Fruit fly (Drosophila melanogaster) whole organism, embryonic: Measurements from ENCODE around the gene Ugt35A1.

Experiments used
- Asciz ChIP-seq: fragments of 200-800 bp; sonication (Bioruptor generic); optimal IDR thresholded peaks from 2 replicates; lab custom pipeline; 2017; ENCODE audit warnings: missing biosample characterization, mild to moderate bottlenecking, missing genetic modification characterization, missing genetic modification reagents
- Bgb ChIP-seq: fragments of 200-800 bp; sonication (Bioruptor generic); IDR thresholded peaks from 2 replicates; pipeline ENCODE4 v1.3.6; 2022; ENCODE audit warnings: missing biosample characterization, missing genetic modification characterization; ENCODE audit not compliant: partially characterized antibody
- Blimp-1 ChIP-seq: fragments of 200-800 bp; sonication (Bioruptor generic); optimal IDR thresholded peaks from 3 replicates; lab custom pipeline; 2018; ENCODE audit warnings: missing biosample characterization, missing genetic modification characterization, mild to moderate bottlenecking, moderate library complexity, missing genetic modification reagents
- CG10543 ChIP-seq: fragments of 200-800 bp; sonication (Bioruptor generic); optimal IDR thresholded peaks from 3 replicates; lab custom pipeline; 2017; ENCODE audit warnings: missing biosample characterization, mild to moderate bottlenecking, missing genetic modification characterization, moderate library complexity
- CG12071 ChIP-seq: fragments of 200-800 bp; sonication (Bioruptor generic); optimal IDR thresholded peaks from 3 replicates; lab custom pipeline; 2018; ENCODE audit warnings: missing biosample characterization, mild to moderate bottlenecking, missing genetic modification characterization
- CG13775 ChIP-seq: fragments of 200-800 bp; sonication (Bioruptor generic); optimal IDR thresholded peaks from 3 replicates; lab custom pipeline; 2017; ENCODE audit warnings: missing biosample characterization, mild to moderate bottlenecking, missing genetic modification characterization
- CG13894 ChIP-seq: fragments of 200-800 bp; sonication (Bioruptor generic); optimal IDR thresholded peaks from 3 replicates; lab custom pipeline; 2018; ENCODE audit warnings: missing biosample characterization, mild to moderate bottlenecking, missing genetic modification characterization, moderate library complexity
- CG18599 ChIP-seq: fragments of 200-800 bp; sonication (Bioruptor generic); optimal IDR thresholded peaks from 3 replicates; lab custom pipeline; 2017; ENCODE audit warnings: missing biosample characterization, missing genetic modification characterization, mild to moderate bottlenecking, moderate library complexity, missing genetic modification reagents
- CG2120 ChIP-seq: fragments of 200-800 bp; sonication (Bioruptor generic); optimal IDR thresholded peaks from 3 replicates; lab custom pipeline; 2016; ENCODE audit warnings: missing biosample characterization, missing genetic modification characterization
- CG2199 ChIP-seq: fragments of 200-800 bp; sonication (Bioruptor generic); IDR thresholded peaks from 3 replicates; pipeline ENCODE4 v1.3.6; 2022; ENCODE audit warnings: missing biosample characterization, missing genetic modification characterization
- CG32532 ChIP-seq: fragments of 200-800 bp; sonication (Bioruptor generic); IDR thresholded peaks from 2 replicates; pipeline ENCODE4 v1.3.6; 2022; ENCODE audit warnings: missing biosample characterization, missing genetic modification characterization
- CG5180 ChIP-seq: fragments of 200-800 bp; sonication (Bioruptor generic); optimal IDR thresholded peaks from 3 replicates; lab custom pipeline; 2017; ENCODE audit warnings: missing biosample characterization, missing genetic modification characterization, mild to moderate bottlenecking, moderate library complexity, missing genetic modification reagents
- CG6689 ChIP-seq: fragments of 200-800 bp; sonication (Bioruptor generic); IDR thresholded peaks from 2 replicates; pipeline ENCODE4 v1.3.6; 2022; ENCODE audit warnings: missing biosample characterization, missing genetic modification characterization
- CG7839 ChIP-seq: fragments of 200-800 bp; sonication (Bioruptor generic); optimal IDR thresholded peaks from 3 replicates; lab custom pipeline; 2018; ENCODE audit warnings: missing biosample characterization, mild to moderate bottlenecking, missing genetic modification characterization, moderate library complexity
- CG8281 ChIP-seq: fragments of 200-800 bp; sonication (Bioruptor generic); optimal IDR thresholded peaks from 2 replicates; lab custom pipeline; 2018; ENCODE audit warnings: missing biosample characterization, mild to moderate bottlenecking, missing genetic modification characterization, moderate library complexity
- CG9797 ChIP-seq: fragments of 200-800 bp; sonication (Bioruptor generic); optimal IDR thresholded peaks from 3 replicates; lab custom pipeline; 2018; ENCODE audit warnings: missing biosample characterization, mild to moderate bottlenecking, missing genetic modification characterization
- Dad ChIP-seq: fragments of 200-800 bp; sonication (Bioruptor generic); optimal IDR thresholded peaks from 3 replicates; lab custom pipeline; 2016; ENCODE audit warnings: missing biosample characterization, missing genetic modification characterization
- Deaf1 ChIP-seq: fragments of 200-800 bp; optimal IDR thresholded peaks from 3 replicates; lab custom pipeline; 2019; ENCODE audit warnings: missing biosample characterization, mild to moderate bottlenecking, missing genetic modification characterization, moderate library complexity
- Dip3 ChIP-seq: fragments of 200-800 bp; sonication (Bioruptor generic); optimal IDR thresholded peaks from 3 replicates; lab custom pipeline; 2016; ENCODE audit warnings: missing biosample characterization, missing genetic modification characterization
- Ets65A ChIP-seq: fragments of 200-800 bp; sonication (Bioruptor generic); peaks from one replicate; lab custom pipeline; 2016; ENCODE audit warnings: missing biosample characterization, missing genetic modification characterization
- HLH4C ChIP-seq: fragments of 200-800 bp; sonication (Bioruptor generic); IDR thresholded peaks from 3 replicates; pipeline ENCODE4 v1.3.6; 2022; ENCODE audit warnings: missing biosample characterization, missing genetic modification characterization; ENCODE audit not compliant: partially characterized antibody
- Hey ChIP-seq: fragments of 200-800 bp; sonication (Bioruptor generic); optimal IDR thresholded peaks from 3 replicates; lab custom pipeline; 2018; ENCODE audit warnings: missing biosample characterization, mild to moderate bottlenecking, missing genetic modification characterization
- HmgD ChIP-seq: fragments of 200-800 bp; sonication (Bioruptor generic); optimal IDR thresholded peaks from 3 replicates; lab custom pipeline; 2016; ENCODE audit warnings: missing biosample characterization, missing genetic modification characterization
- HmgZ ChIP-seq: fragments of 200-800 bp; sonication (Bioruptor generic); optimal IDR thresholded peaks from 2 replicates; lab custom pipeline; 2018; ENCODE audit warnings: missing biosample characterization, mild to moderate bottlenecking, missing genetic modification characterization
- Hmr ChIP-seq: fragments of 200-800 bp; sonication (Bioruptor generic); optimal IDR thresholded peaks from 3 replicates; lab custom pipeline; 2017; ENCODE audit warnings: mild to moderate bottlenecking, missing biosample characterization, missing genetic modification reagents, missing genetic modification characterization
- Med ChIP-seq: fragments of 200-800 bp; sonication (Bioruptor generic); peaks from one replicate; lab custom pipeline; 2016; ENCODE audit warnings: missing biosample characterization, missing genetic modification characterization, mild to moderate bottlenecking, inconsistent platforms, moderate library complexity
- NFAT ChIP-seq: fragments of 200-800 bp; sonication (Bioruptor generic); IDR thresholded peaks from 2 replicates; pipeline ENCODE4 v1.3.6; 2022; ENCODE audit warnings: missing biosample characterization, missing genetic modification characterization
- Nf-YC ChIP-seq: fragments of 200-800 bp; optimal IDR thresholded peaks from 3 replicates; lab custom pipeline; 2019; ENCODE audit warnings: missing biosample characterization, mild to moderate bottlenecking, missing genetic modification characterization, moderate library complexity
- Pdp1 ChIP-seq, 2 experiments: fragments of 200-800 bp; sonication (Bioruptor generic); optimal IDR thresholded peaks; 3 replicates each; lab custom pipeline; 2016; ENCODE audit warnings: missing biosample characterization in 2 of 2, missing genetic modification characterization in 2 of 2, mild to moderate bottlenecking in 1 of 2, moderate library complexity in 1 of 2
- Trl ChIP-seq, 3 experiments: fragments of >200 bp in 2 of 3; fragments of 200-800 bp in 1 of 3; sonication (Bioruptor generic) in 1 of 3; optimal IDR thresholded peaks; 2 replicates in 1 of 3; 3 replicates in 2 of 3; lab custom pipeline; 2016 to 2017; ENCODE audit warnings: missing biosample characterization in 1 of 3, missing genetic modification characterization in 1 of 3
- Xrp1 ChIP-seq: fragments of 200-800 bp; sonication (Bioruptor generic); IDR thresholded peaks from 2 replicates; pipeline ENCODE4 v1.3.6; 2022; ENCODE audit warnings: missing biosample characterization, missing genetic modification characterization
- abd-A ChIP-seq: fragments of 200-800 bp; sonication (Bioruptor generic); optimal IDR thresholded peaks from 3 replicates; lab custom pipeline; 2019; ENCODE audit warnings: missing biosample characterization, mild to moderate bottlenecking, missing genetic modification characterization, moderate library complexity
- amos ChIP-seq: fragments of 200-800 bp; sonication (Bioruptor generic); IDR thresholded peaks from 2 replicates; pipeline ENCODE4 v1.3.6; 2022; ENCODE audit warnings: missing biosample characterization, missing genetic modification characterization; ENCODE audit not compliant: partially characterized antibody
- bbx ChIP-seq: fragments of 200-800 bp; sonication (Bioruptor generic); IDR thresholded peaks from 2 replicates; pipeline ENCODE4 v1.3.6; 2022; ENCODE audit warnings: missing biosample characterization, missing genetic modification characterization; ENCODE audit not compliant: partially characterized antibody
- ci ChIP-seq: fragments of 200-800 bp; sonication (Bioruptor generic); IDR thresholded peaks from 3 replicates; pipeline ENCODE4 v1.3.6; 2022; ENCODE audit warnings: missing biosample characterization, missing genetic modification characterization
- crp ChIP-seq, 2 experiments: fragments of 200-800 bp; sonication (Bioruptor generic); optimal IDR thresholded peaks; 2 replicates in 1 of 2; 3 replicates in 1 of 2; lab custom pipeline; 2017; ENCODE audit warnings: missing biosample characterization in 2 of 2, missing genetic modification characterization in 2 of 2, mild to moderate bottlenecking in 1 of 2, moderate library complexity in 1 of 2
- cwo ChIP-seq: fragments of 200-800 bp; sonication (Bioruptor generic); optimal IDR thresholded peaks from 3 replicates; lab custom pipeline; 2017; ENCODE audit warnings: missing biosample characterization, missing genetic modification characterization, mild to moderate bottlenecking, moderate library complexity, missing genetic modification reagents
- dm ChIP-seq: fragments of 200-800 bp; sonication (Bioruptor generic); optimal IDR thresholded peaks from 3 replicates; lab custom pipeline; 2016; ENCODE audit warnings: missing biosample characterization, missing genetic modification characterization
- exex ChIP-seq: fragments of 200-800 bp; sonication (Bioruptor generic); optimal IDR thresholded peaks from 4 replicates; lab custom pipeline; 2018; ENCODE audit warnings: missing biosample characterization, mild to moderate bottlenecking, missing genetic modification characterization, moderate library complexity
- mirr ChIP-seq: fragments of 200-800 bp; sonication (Bioruptor generic); optimal IDR thresholded peaks from 3 replicates; lab custom pipeline; 2018; ENCODE audit warnings: missing biosample characterization, mild to moderate bottlenecking, missing genetic modification characterization
- otp ChIP-seq: fragments of 200-800 bp; sonication (Bioruptor generic); IDR thresholded peaks from 3 replicates; pipeline ENCODE4, ENCODE4 v1.3.6; 2022; ENCODE audit warnings: missing biosample characterization, missing genetic modification characterization
- row ChIP-seq: fragments of 200-800 bp; sonication (Bioruptor generic); IDR thresholded peaks from 3 replicates; pipeline ENCODE4 v1.3.6; 2022; ENCODE audit warnings: missing biosample characterization, missing genetic modification characterization
- run ChIP-seq: fragments of 200-800 bp; sonication (Bioruptor generic); optimal IDR thresholded peaks from 3 replicates; lab custom pipeline; 2018; ENCODE audit warnings: missing biosample characterization, mild to moderate bottlenecking, missing genetic modification characterization
- scrt ChIP-seq: fragments of 200-800 bp; sonication (Bioruptor generic); optimal IDR thresholded peaks from 2 replicates; lab custom pipeline; 2018; ENCODE audit warnings: missing biosample characterization, mild to moderate bottlenecking, missing genetic modification characterization, moderate library complexity
- sob ChIP-seq: fragments of 200-800 bp; sonication (Bioruptor generic); IDR thresholded peaks from 2 replicates; pipeline ENCODE4 v1.3.6; 2022; ENCODE audit warnings: missing biosample characterization, missing genetic modification characterization
- sug ChIP-seq: fragments of 200-800 bp; optimal IDR thresholded peaks from 2 replicates; lab custom pipeline; 2019; ENCODE audit warnings: missing biosample characterization, mild to moderate bottlenecking, missing genetic modification characterization, moderate library complexity
- tna ChIP-seq: fragments of 200-800 bp; sonication (Bioruptor generic); IDR thresholded peaks from 2 replicates; pipeline ENCODE4 v1.3.6; 2022; ENCODE audit warnings: missing biosample characterization, missing genetic modification characterization; ENCODE audit not compliant: partially characterized antibody

Ugt35A1 gene

dm6 chr3R:11198062-11198472 lies 25.6 kb upstream of the Ugt35A1 start (continued):
- TF ChIP-seq Dip3 (GFP tag; lab: Kevin White, UChicago), result no peak
- TF ChIP-seq Xrp1, result peak; percentile 46; the same call in 1 of the 2 replicates
- TF ChIP-seq otp, result 0 out of 3 replicates have a peak, but pooled peaks have one; percentile 8
- TF ChIP-seq crp (GFP tag; optimal IDR thresholded peaks at IDR 0.05; lab: Kevin White, UChicago), result no peak
- peak; percentile 15 for TF ChIP-seq Asciz (GFP tag; lab: Kevin White, UChicago)
- peak; percentile 54 for TF ChIP-seq CG10543
- no peak for TF ChIP-seq CG9797 (GFP tag; lab: Kevin White, UChicago)
- TF ChIP-seq tna (GFP tag; lab: Robert Waterston, UW), result peak; percentile 13; the same call in 1 of the 2 replicates
- TF ChIP-seq Bgb (GFP tag; lab: Robert Waterston, UW), result peak; percentile 49
- peak; percentile 46 for TF ChIP-seq Hey (tag; lab: Kevin White, UChicago)
- no peak for TF ChIP-seq Deaf1
- peak; percentile 52 for TF ChIP-seq sug (tag; lab: Kevin White, UChicago)
- TF ChIP-seq CG13775, result no peak
- TF ChIP-seq HmgZ, result peak; percentile 52
- peak; percentile 60; the same call in 1 of the 2 replicates for TF ChIP-seq NFAT (GFP tag; lab: Robert Waterston, UW)
- TF ChIP-seq mirr (GFP tag; lab: Kevin White, UChicago), result peak; percentile 31
- TF ChIP-seq ci (GFP tag; lab: Robert Waterston, UW), result peak; percentile 60; the same call in 2 of the 3 replicates
- no peak for TF ChIP-seq Nf-YC
- TF ChIP-seq CG2120, result peak; percentile 3
- peak; percentile 43 for TF ChIP-seq CG13894 (tag; lab: Kevin White, UChicago)
- peak; percentile 78 for TF ChIP-seq abd-A (tag; lab: Kevin White, UChicago)
- peak; percentile 79 for TF ChIP-seq cwo (GFP tag; lab: Kevin White, UChicago)
- peak; percentile 48 to 70 for TF ChIP-seq Trl (optimal IDR thresholded peaks at IDR 0.05; lab: Kevin White, UChicago)
- TF ChIP-seq Trl (GFP tag; optimal IDR thresholded peaks at IDR 0.05; lab: Kevin White, UChicago), result no peak
- TF ChIP-seq Med, result peak; percentile 92
- no peak for TF ChIP-seq exex (tag; lab: Kevin White, UChicago)
- TF ChIP-seq dm (GFP tag; lab: Kevin White, UChicago), result peak; percentile 67
- peak; percentile 56 for TF ChIP-seq scrt (GFP tag; lab: Kevin White, UChicago)
- peak; percentile 41; the same call in 1 of the 2 replicates for TF ChIP-seq bbx
- peak; percentile 50 for TF ChIP-seq CG12071
- TF ChIP-seq CG6689, result no peak
- TF ChIP-seq CG7839 (tag; lab: Kevin White, UChicago), result peak; percentile 34
- TF ChIP-seq sob, result peak; percentile 51; the same call in 1 of the 2 replicates
- TF ChIP-seq Blimp-1 (GFP tag; lab: Kevin White, UChicago), result peak; percentile 15
- peak; percentile 53 for TF ChIP-seq run (tag; lab: Kevin White, UChicago)
- TF ChIP-seq row (GFP tag; lab: Robert Waterston, UW), result peak; percentile 70
- TF ChIP-seq Hmr (GFP tag; lab: Kevin White, UChicago), result peak; percentile 17
- TF ChIP-seq HLH4C (GFP tag; lab: Robert Waterston, UW), result 0 out of 3 replicates have a peak, but pooled peaks have one; percentile 12
- peak; percentile 21 for TF ChIP-seq CG18599
- TF ChIP-seq Pdp1 (GFP tag; optimal IDR thresholded peaks at IDR 0.05; lab: Kevin White, UChicago), result peak in 1 of 2 experiments; percentile 92
- TF ChIP-seq CG5180 (GFP tag; lab: Kevin White, UChicago), result peak; percentile 97
- peak; percentile 18 for TF ChIP-seq Dad (GFP tag; lab: Kevin White, UChicago)
- peak; percentile 67; the same call in 1 of the 3 replicates for TF ChIP-seq CG2199 (GFP tag; lab: Robert Waterston, UW)
- TF ChIP-seq CG32532 (GFP tag; lab: Robert Waterston, UW), result peak; percentile 54
- TF ChIP-seq Ets65A (GFP tag; lab: Kevin White, UChicago), result peak; percentile 57
- no peak for TF ChIP-seq amos (GFP tag; lab: Robert Waterston, UW)
- TF ChIP-seq HmgD (GFP tag; lab: Kevin White, UChicago), result peak; percentile 3
- no peak for TF ChIP-seq CG8281 (tag; lab: Kevin White, UChicago)
